Fruit fly (Drosophila melanogaster) whole organism, prepupa: ENCODE measurements around the gene CG15130.

Experiments used
- CG10631 ChIP-seq: fragments of 200-800 bp; sonication (Bioruptor generic); optimal IDR thresholded peaks from 2 replicates; lab custom pipeline; 2016; ENCODE audit warnings: missing biosample characterization, missing genetic modification characterization
- CG10669 ChIP-seq: fragments of 200-800 bp; sonication (Bioruptor generic); optimal IDR thresholded peaks from 3 replicates; lab custom pipeline; 2018; ENCODE audit warnings: missing biosample characterization, mild to moderate bottlenecking, missing genetic modification characterization, moderate library complexity
- CG11294 ChIP-seq: fragments of 200-800 bp; sonication (Bioruptor generic); IDR thresholded peaks from 2 replicates; pipeline ENCODE4 v1.3.6; 2022; ENCODE audit warnings: missing biosample characterization, missing genetic modification characterization
- CG11902 ChIP-seq: fragments of 200-800 bp; sonication (Bioruptor generic); optimal IDR thresholded peaks from 3 replicates; lab custom pipeline; 2016; ENCODE audit warnings: missing biosample characterization, missing genetic modification characterization
- CG15336 ChIP-seq: fragments of 200-800 bp; sonication (Bioruptor generic); IDR thresholded peaks from 2 replicates; pipeline ENCODE4 v1.3.6; 2022; ENCODE audit warnings: missing biosample characterization, missing genetic modification characterization
- CG1621 ChIP-seq: fragments of 200-800 bp; sonication (Bioruptor generic); optimal IDR thresholded peaks from 3 replicates; lab custom pipeline; 2018; ENCODE audit warnings: missing biosample characterization, mild to moderate bottlenecking, missing genetic modification characterization
- CG3032 ChIP-seq: fragments of 200-800 bp; optimal IDR thresholded peaks from 2 replicates; lab custom pipeline; 2019; ENCODE audit warnings: missing biosample characterization, mild to moderate bottlenecking, missing genetic modification characterization, moderate library complexity
- CG31627 ChIP-seq: fragments of 200-800 bp; sonication (Bioruptor generic); optimal IDR thresholded peaks from 3 replicates; lab custom pipeline; 2016; ENCODE audit warnings: missing biosample characterization, missing genetic modification characterization
- CG34406 ChIP-seq: fragments of 200-800 bp; sonication (Bioruptor generic); optimal IDR thresholded peaks from 3 replicates; lab custom pipeline; 2016; ENCODE audit warnings: missing biosample characterization, missing genetic modification characterization
- CG3919 ChIP-seq: fragments of 200-800 bp; sonication (Bioruptor generic); optimal IDR thresholded peaks from 3 replicates; lab custom pipeline; 2016; ENCODE audit warnings: missing biosample characterization, missing genetic modification characterization
- CG4318 ChIP-seq: fragments of 200-800 bp; sonication (Bioruptor generic); optimal IDR thresholded peaks from 3 replicates; lab custom pipeline; 2017; ENCODE audit warnings: missing biosample characterization, mild to moderate bottlenecking, missing genetic modification characterization
- CG6163 ChIP-seq: fragments of 200-800 bp; sonication (Bioruptor generic); IDR thresholded peaks from 3 replicates; pipeline ENCODE4 v1.3.6; 2022; ENCODE audit warnings: missing biosample characterization, missing genetic modification characterization
- CG6792 ChIP-seq: fragments of 200-800 bp; sonication (Bioruptor generic); optimal IDR thresholded peaks from 3 replicates; lab custom pipeline; 2016; ENCODE audit warnings: missing biosample characterization, missing genetic modification characterization
- CG6808 ChIP-seq: fragments of 200-800 bp; sonication (Bioruptor generic); optimal IDR thresholded peaks from 3 replicates; lab custom pipeline; 2017; ENCODE audit warnings: missing biosample characterization, missing genetic modification characterization, mild to moderate bottlenecking, moderate library complexity, missing genetic modification reagents
- CG6854 ChIP-seq: fragments of 200-800 bp; sonication (Bioruptor generic); optimal IDR thresholded peaks from 2 replicates; lab custom pipeline; 2017; ENCODE audit warnings: missing biosample characterization, mild to moderate bottlenecking, missing genetic modification characterization
- CG7368 ChIP-seq: fragments of 200-800 bp; sonication (Bioruptor generic); optimal IDR thresholded peaks from 3 replicates; lab custom pipeline; 2016; ENCODE audit warnings: missing biosample characterization, missing genetic modification characterization
- CG8119 ChIP-seq: fragments of 200-800 bp; sonication (Bioruptor generic); IDR thresholded peaks from 3 replicates; pipeline ENCODE4 v1.3.6; 2022; ENCODE audit warnings: missing biosample characterization, missing genetic modification characterization
- CG8632 ChIP-seq: fragments of 200-800 bp; sonication (Bioruptor generic); optimal IDR thresholded peaks from 3 replicates; lab custom pipeline; 2016; ENCODE audit warnings: missing biosample characterization, missing genetic modification characterization
- Eip75B ChIP-seq: fragments of 200-800 bp; sonication (Bioruptor generic); optimal IDR thresholded peaks from 3 replicates; lab custom pipeline; 2016; ENCODE audit warnings: missing biosample characterization, missing genetic modification characterization
- Eip78C ChIP-seq: fragments of 200-800 bp; sonication (Bioruptor generic); peaks from one replicate; lab custom pipeline; 2016; ENCODE audit warnings: missing biosample characterization, missing genetic modification characterization
- Eip93F ChIP-seq: fragments of 200-800 bp; sonication (Bioruptor generic); optimal IDR thresholded peaks from 2 replicates; lab custom pipeline; 2016; ENCODE audit warnings: missing biosample characterization, mild to moderate bottlenecking, missing genetic modification characterization
- Ets21C ChIP-seq: fragments of 200-800 bp; sonication (Bioruptor generic); optimal IDR thresholded peaks from 3 replicates; lab custom pipeline; 2016; ENCODE audit warnings: missing biosample characterization, missing genetic modification characterization
- Ets96B ChIP-seq: fragments of 200-800 bp; optimal IDR thresholded peaks from 2 replicates; lab custom pipeline; 2019; ENCODE audit warnings: missing biosample characterization, mild to moderate bottlenecking, missing genetic modification characterization, moderate library complexity
- Hr4 ChIP-seq: fragments of 200-800 bp; sonication (Bioruptor generic); optimal IDR thresholded peaks from 3 replicates; lab custom pipeline; 2016; ENCODE audit warnings: missing biosample characterization, missing genetic modification characterization
- Lpt ChIP-seq: fragments of 200-800 bp; sonication (Bioruptor generic); optimal IDR thresholded peaks from 3 replicates; lab custom pipeline; 2016; ENCODE audit warnings: missing biosample characterization, missing genetic modification characterization
- Met ChIP-seq: fragments of 200-800 bp; sonication (Bioruptor generic); optimal IDR thresholded peaks from 3 replicates; lab custom pipeline; 2016; ENCODE audit warnings: missing biosample characterization, missing genetic modification characterization
- OdsH ChIP-seq: fragments of 200-800 bp; sonication (Bioruptor generic); optimal IDR thresholded peaks from 3 replicates; lab custom pipeline; 2016; ENCODE audit warnings: missing biosample characterization, missing genetic modification characterization
- Sox102F ChIP-seq: fragments of 200-800 bp; sonication (Bioruptor generic); optimal IDR thresholded peaks from 2 replicates; lab custom pipeline; 2016; ENCODE audit warnings: missing biosample characterization, mild to moderate bottlenecking, missing genetic modification characterization
- Sox14 ChIP-seq: fragments of 200-800 bp; sonication (Bioruptor generic); optimal IDR thresholded peaks from 3 replicates; lab custom pipeline; 2016; ENCODE audit warnings: missing biosample characterization, missing genetic modification characterization
- achi ChIP-seq: fragments of 200-800 bp; sonication (Bioruptor generic); optimal IDR thresholded peaks from 3 replicates; lab custom pipeline; 2016; ENCODE audit warnings: missing biosample characterization, missing genetic modification characterization
- dsx ChIP-seq: fragments of 200-800 bp; optimal IDR thresholded peaks from 3 replicates; lab custom pipeline; 2019; ENCODE audit warnings: missing biosample characterization, mild to moderate bottlenecking, missing genetic modification characterization, moderate library complexity; ENCODE audit not compliant: poor library complexity, severe bottlenecking
- eg ChIP-seq: fragments of 200-800 bp; sonication (Bioruptor generic); IDR thresholded peaks from 3 replicates; pipeline ENCODE4 v1.3.6; 2022; ENCODE audit warnings: missing biosample characterization, missing genetic modification characterization
- esn ChIP-seq: fragments of 200-800 bp; sonication (Bioruptor generic); optimal IDR thresholded peaks from 2 replicates; lab custom pipeline; 2016; ENCODE audit warnings: missing biosample characterization, mild to moderate bottlenecking, missing genetic modification characterization, moderate library complexity
- fd59A ChIP-seq: fragments of 200-800 bp; sonication (Bioruptor generic); optimal IDR thresholded peaks from 2 replicates; lab custom pipeline; 2017; ENCODE audit warnings: missing biosample characterization, mild to moderate bottlenecking, missing genetic modification characterization, missing genetic modification reagents
- fkh ChIP-seq: fragments of 200-800 bp; sonication (Bioruptor generic); optimal IDR thresholded peaks from 3 replicates; lab custom pipeline; 2017; ENCODE audit warnings: missing biosample characterization, mild to moderate bottlenecking, missing genetic modification characterization, moderate library complexity
- net ChIP-seq: fragments of 200-800 bp; sonication (Bioruptor generic); optimal IDR thresholded peaks from 3 replicates; lab custom pipeline; 2016; ENCODE audit warnings: missing biosample characterization, missing genetic modification characterization
- pdm3 ChIP-seq: fragments of 200-800 bp; sonication (Bioruptor generic); optimal IDR thresholded peaks from 3 replicates; lab custom pipeline; 2016; ENCODE audit warnings: missing biosample characterization, missing genetic modification characterization
- spab ChIP-seq: fragments of 200-800 bp; sonication (Bioruptor generic); optimal IDR thresholded peaks from 2 replicates; lab custom pipeline; 2017; ENCODE audit warnings: missing biosample characterization, mild to moderate bottlenecking, missing genetic modification characterization, missing genetic modification reagents
- ss ChIP-seq, 2 experiments: fragments of 200-800 bp; sonication (Bioruptor generic); optimal IDR thresholded peaks; 2 replicates in 1 of 2; 3 replicates in 1 of 2; lab custom pipeline; 2017 to 2018; ENCODE audit warnings: mild to moderate bottlenecking in 2 of 2, missing biosample characterization in 2 of 2, missing genetic modification characterization in 2 of 2, moderate library complexity in 1 of 2
- topi ChIP-seq: fragments of 200-800 bp; sonication (Bioruptor generic); optimal IDR thresholded peaks from 3 replicates; lab custom pipeline; 2016; ENCODE audit warnings: missing biosample characterization, missing genetic modification characterization
- vri ChIP-seq: fragments of 200-800 bp; sonication (Bioruptor generic); optimal IDR thresholded peaks from 3 replicates; lab custom pipeline; 2016; ENCODE audit warnings: missing biosample characterization, mild to moderate bottlenecking, missing genetic modification characterization

Gene CG15130

dm6 chr2L:20434779-20435178, 10.3 kb upstream of the CG15130 start:
- TF ChIP-seq CG6792 (GFP tag; lab: Kevin White, UChicago) (no peak), spab (GFP tag; lab: Kevin White, UChicago) (no peak), CG3032 (tag; lab: Kevin White, UChicago) (no peak), OdsH (GFP tag; lab: Kevin White, UChicago) (no peak), fd59A (GFP tag; lab: Kevin White, UChicago) (no peak), CG6808 (GFP tag; lab: Kevin White, UChicago) (no peak), ss (GFP tag; optimal IDR thresholded peaks at IDR 0.05; lab: Kevin White, UChicago) (peak in 1 of 2 experiments; percentile 49), eg (GFP tag; lab: Robert Waterston, UW) (peak; percentile 21; the same call in 1 of the 3 replicates), CG8632 (no peak), Hr4 (GFP tag; lab: Kevin White, UChicago) (no peak), CG11294 (GFP tag; lab: Robert Waterston, UW) (no peak), fkh (GFP tag; lab: Kevin White, UChicago) (peak; percentile 14), CG6163 (0 out of 3 replicates have a peak, but pooled peaks have one; percentile 27)

- TF ChIP-seq net (no peak), fkh (GFP tag; lab: Kevin White, UChicago) (peak; percentile 62)
- TF ChIP-seq, all 60 proteins: peak for 1
Measured at dm6 chr2L:20431210-20431609, 6.8 kb upstream of the CG15130 start.

dm6 chr2L:20429458-20429857, 5.0 kb upstream of the CG15130 start:
- no peak for TF ChIP-seq CG8632
- no peak for TF ChIP-seq CG7368 (GFP tag; lab: Kevin White, UChicago)
- no peak for TF ChIP-seq CG11902 (GFP tag; lab: Kevin White, UChicago)
- TF ChIP-seq CG3919 (GFP tag; lab: Kevin White, UChicago) = no peak
- TF ChIP-seq CG6792 (GFP tag; lab: Kevin White, UChicago) = no peak
- TF ChIP-seq CG10631 = no peak
- no peak for TF ChIP-seq Eip78C
- no peak for TF ChIP-seq topi (GFP tag; lab: Kevin White, UChicago)
- no peak for TF ChIP-seq CG4318 (GFP tag; lab: Kevin White, UChicago)
- no peak for TF ChIP-seq achi (GFP tag; lab: Kevin White, UChicago)
- TF ChIP-seq Hr4 (GFP tag; lab: Kevin White, UChicago) = no peak
- TF ChIP-seq, all 60 proteins: peak for 0

DNA sequence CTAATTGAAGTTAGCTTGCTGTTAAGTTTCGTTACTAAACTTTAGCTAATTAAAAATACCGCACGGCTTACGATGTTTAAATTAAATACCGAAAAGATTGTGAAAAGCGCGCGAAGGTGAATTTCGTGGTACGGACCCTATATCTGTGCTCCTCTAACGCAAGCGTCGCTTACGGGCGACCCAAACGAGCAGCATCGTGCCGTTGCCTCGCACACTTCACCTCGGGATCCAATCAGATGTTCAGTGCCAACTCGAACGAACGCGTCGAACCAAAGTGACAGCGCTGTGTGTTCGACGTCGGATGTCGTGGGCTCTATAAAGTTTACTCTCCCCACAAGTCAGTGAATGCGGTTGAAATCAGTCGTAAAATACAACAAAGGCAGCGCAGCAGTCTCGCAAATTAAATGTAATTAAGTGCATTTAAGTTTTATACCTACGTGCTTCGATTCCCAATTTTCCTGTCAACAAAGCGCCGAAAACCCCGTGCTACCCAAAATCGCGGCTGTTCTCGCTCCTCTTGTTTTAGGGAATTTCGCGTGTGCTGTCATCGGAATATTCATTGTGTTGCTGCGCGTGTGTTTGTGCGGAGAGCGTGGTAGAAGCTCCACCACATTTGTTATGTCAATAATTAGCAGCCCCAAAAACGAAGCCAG, 4.4 kb upstream of the CG15130 start:
- TF ChIP-seq CG3919 (GFP tag; lab: Kevin White, UChicago) (peak; percentile 52), Sox14 (GFP tag; lab: Kevin White, UChicago) (peak; percentile 51), Sox102F (peak; percentile 53), Hr4 (GFP tag; lab: Kevin White, UChicago) (peak; percentile 5), achi (GFP tag; lab: Kevin White, UChicago) (peak; percentile 84), CG6808 (GFP tag; lab: Kevin White, UChicago) (peak; percentile 42), CG34406 (GFP tag; lab: Kevin White, UChicago) (peak; percentile 21), ss (GFP tag; optimal IDR thresholded peaks at IDR 0.05; lab: Kevin White, UChicago) (peak; percentile 36 to 61), Met (GFP tag; lab: Kevin White, UChicago) (peak; percentile 12), CG1621 (tag; lab: Kevin White, UChicago) (no peak), CG6163 (0 out of 3 replicates have a peak, but pooled peaks have one; percentile 41), CG8119 (GFP tag; lab: Robert Waterston, UW) (0 out of 3 replicates have a peak, but pooled peaks have one; percentile 27), vri (GFP tag; lab: Kevin White, UChicago) (peak; percentile 90), dsx (GFP tag; lab: Kevin White, UChicago) (peak; percentile 25), Eip93F (GFP tag; lab: Kevin White, UChicago) (peak; percentile 24), pdm3 (GFP tag; lab: Kevin White, UChicago) (no peak), CG15336 (GFP tag; lab: Robert Waterston, UW) (0 out of 2 replicates have a peak, but pooled peaks have one; percentile 8), CG10631 (peak; percentile 24), CG10669 (GFP tag; lab: Kevin White, UChicago) (no peak), Ets96B (tag; lab: Kevin White, UChicago) (no peak), CG6792 (GFP tag; lab: Kevin White, UChicago) (no peak), esn (GFP tag; lab: Kevin White, UChicago) (peak; percentile 21), CG31627 (no peak), CG6854 (peak; percentile 42), Eip75B (GFP tag; lab: Kevin White, UChicago) (peak; percentile 4), Eip78C (peak; percentile 82), Lpt (GFP tag; lab: Kevin White, UChicago) (no peak), CG11294 (GFP tag; lab: Robert Waterston, UW) (no peak), Ets21C (GFP tag; lab: Kevin White, UChicago) (no peak)
